Fruit fly (Drosophila melanogaster): ENCODE measurements around the gene swm.
A peak's percentile ranks its signal among the peaks of the same experiment; 100 is the strongest.

The swm gene

DNA sequence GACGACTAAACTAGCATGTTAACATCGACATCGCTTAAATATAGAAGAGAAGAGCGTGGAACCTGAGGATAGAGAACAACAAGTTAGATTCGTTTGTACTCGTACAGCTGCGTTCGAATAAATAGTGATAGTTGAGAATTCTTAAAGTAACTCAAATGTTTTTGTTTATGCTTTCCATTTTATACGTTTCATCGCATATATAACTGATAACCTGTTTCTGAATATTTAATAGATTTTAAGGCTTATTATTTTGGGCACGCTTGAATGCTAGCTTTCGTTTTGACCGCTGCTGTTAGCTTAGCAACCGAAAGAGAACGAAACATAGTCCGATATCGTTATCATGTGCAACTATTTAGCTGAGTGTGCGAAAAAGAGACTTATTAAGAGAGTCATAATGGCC lies 35.3 kb downstream of the swm start (continued):
- TF ChIP-seq CG10147 (GFP tag; optimal IDR thresholded peaks at IDR 0.05) (peak; percentile 98), zf30C (GFP tag; optimal IDR thresholded peaks at IDR 0.05) (no peak), gt (GFP tag; IDR thresholded peaks at IDR 0.05) (peak; percentile 65), CG2678 (tag; optimal IDR thresholded peaks at IDR 0.05) (peak; percentile 98), pzg (GFP tag; optimal IDR thresholded peaks at IDR 0.05) (peak; percentile 33), D (optimal IDR thresholded peaks at IDR 0.05) (no peak), D (GFP tag; optimal IDR thresholded peaks at IDR 0.05) (peak; percentile 57), Ssrp (tag; optimal IDR thresholded peaks at IDR 0.05) (peak; percentile 73), HmgZ (tag; optimal IDR thresholded peaks at IDR 0.05) (peak; percentile 99), Opbp (GFP tag; IDR thresholded peaks at IDR 0.05; ENCODE audit: partially characterized antibody) (no peak), CG42726 (GFP tag; IDR thresholded peaks at IDR 0.05; ENCODE audit: partially characterized antibody) (no peak), psq (GFP tag; optimal IDR thresholded peaks at IDR 0.05) (peak; percentile 55), vvl (GFP tag; IDR thresholded peaks at IDR 0.05) (peak; percentile 97), wek (GFP tag; optimal IDR thresholded peaks at IDR 0.05) (peak; percentile 61), sisA (GFP tag; IDR thresholded peaks at IDR 0.05) (peak; percentile 91), CG16863 (GFP tag; optimal IDR thresholded peaks at IDR 0.05) (peak; percentile 89), gsb-n (tag; optimal IDR thresholded peaks at IDR 0.05) (peak; percentile 71), twi (tag; optimal IDR thresholded peaks at IDR 0.05) (peak; percentile 74), HLHmδ (GFP tag; optimal IDR thresholded peaks at IDR 0.05) (no peak), pita (GFP tag; optimal IDR thresholded peaks at IDR 0.05) (no peak), CG15696 (tag; optimal IDR thresholded peaks at IDR 0.05) (peak; percentile 77), ato (GFP tag; IDR thresholded peaks at IDR 0.05; ENCODE audit: partially characterized antibody) (no peak), Myb (GFP tag; optimal IDR thresholded peaks at IDR 0.05) (peak; percentile 87), Blimp-1 (GFP tag; optimal IDR thresholded peaks at IDR 0.05) (peak; percentile 82), GATAe (GFP tag; conservative IDR thresholded peaks at IDR 0.05) (peak; percentile 95), CG10431 (GFP tag; optimal IDR thresholded peaks at IDR 0.05) (peak; percentile 15), CG17385 (GFP tag; optimal IDR thresholded peaks at IDR 0.05) (peak; percentile 94), CG32772 (GFP tag; IDR thresholded peaks at IDR 0.05) (peak; percentile 93), ash1 (GFP tag; optimal IDR thresholded peaks at IDR 0.05) (peak; percentile 91), vnd (GFP tag; IDR thresholded peaks at IDR 0.05; ENCODE audit: partially characterized antibody) (no peak), cas (GFP tag; IDR thresholded peaks at IDR 0.05) (peak; percentile 97), sima (GFP tag; optimal IDR thresholded peaks at IDR 0.05) (peak; percentile 84), CG11695 (GFP tag; IDR thresholded peaks at IDR 0.05) (peak; percentile 97), CG15011 (GFP tag; optimal IDR thresholded peaks at IDR 0.05) (peak; percentile 97), tll (GFP tag; optimal IDR thresholded peaks at IDR 0.05) (no peak), slp2 (GFP tag; optimal IDR thresholded peaks at IDR 0.05) (peak; percentile 89), slou (GFP tag; optimal IDR thresholded peaks at IDR 0.05) (peak; percentile 89), CG14710 (tag; optimal IDR thresholded peaks at IDR 0.05) (peak; percentile 57), dati (GFP tag; IDR thresholded peaks at IDR 0.05) (peak; percentile 84), amos (GFP tag; IDR thresholded peaks at IDR 0.05; ENCODE audit: partially characterized antibody) (no peak), z (GFP tag; IDR thresholded peaks at IDR 0.05) (peak; percentile 32; the same call in 1 of the 3 replicates), tio (GFP tag; optimal IDR thresholded peaks at IDR 0.05) (no peak), CG1602 (GFP tag; optimal IDR thresholded peaks at IDR 0.05) (peak; percentile 85), Dip3 (GFP tag; optimal IDR thresholded peaks at IDR 0.05) (peak; percentile 98), CG31224 (GFP tag; IDR thresholded peaks at IDR 0.05) (peak; percentile 94), CG34224 (GFP tag; IDR thresholded peaks at IDR 0.05; ENCODE audit: partially characterized antibody) (no peak), CHES-1-like (GFP tag; optimal IDR thresholded peaks at IDR 0.05) (peak; percentile 97), onecut (GFP tag; IDR thresholded peaks at IDR 0.05) (peak; percentile 80), D19A (tag; optimal IDR thresholded peaks at IDR 0.05) (peak; percentile 84), Dbx (GFP tag; IDR thresholded peaks at IDR 0.05) (peak; percentile 98), Ada2b (GFP tag; IDR thresholded peaks at IDR 0.05) (peak; percentile 97)

All from whole organism, embryonic.